Worm (Caenorhabditis elegans) whole organism, L2 larva: ENCODE results near the gene T25B6.4.

ENCODE experiments used
- C34F6.9 ChIP-seq: fragments of 150-350 bp; optimal IDR thresholded peaks from 2 replicates; lab custom pipeline; 2014; ENCODE audit warnings: missing biosample characterization, missing genetic modification characterization
- F13H6.1 ChIP-seq: sonication (generic microtip); optimal IDR thresholded peaks from 2 replicates; lab custom pipeline; 2016; ENCODE audit warnings: missing genetic modification characterization, missing compliant biosample characterization
- R02D3.7 ChIP-seq: fragments of 150-350 bp; optimal IDR thresholded peaks from 2 replicates; lab custom pipeline; 2014; ENCODE audit warnings: missing biosample characterization, missing genetic modification characterization
- aly-2 ChIP-seq: fragments of 150-350 bp; optimal IDR thresholded peaks from 2 replicates; lab custom pipeline; 2014; ENCODE audit warnings: missing biosample characterization, missing genetic modification characterization
- blmp-1 ChIP-seq: sonication (generic microtip); optimal IDR thresholded peaks from 2 replicates; lab custom pipeline; 2017; ENCODE audit warnings: missing genetic modification characterization, mild to moderate bottlenecking, missing compliant biosample characterization, antibody characterized with exemption, moderate library complexity; ENCODE audit not compliant: insufficient read depth
- ceh-16 ChIP-seq: fragments of 150-350 bp; optimal IDR thresholded peaks from 2 replicates; lab custom pipeline; 2014; ENCODE audit warnings: missing biosample characterization, missing genetic modification characterization
- crh-2 ChIP-seq: sonication (generic microtip); optimal IDR thresholded peaks from 2 replicates; lab custom pipeline; 2017; ENCODE audit warnings: missing biosample characterization, missing genetic modification characterization
- dmd-4 ChIP-seq: sonication (generic microtip); optimal IDR thresholded peaks from 2 replicates; lab custom pipeline; 2017; ENCODE audit warnings: missing biosample characterization, missing genetic modification characterization
- egl-27 ChIP-seq: sonication (generic microtip); optimal IDR thresholded peaks from 3 replicates; lab custom pipeline; 2017; ENCODE audit warnings: missing biosample characterization, missing genetic modification reagents, missing genetic modification characterization
- elt-1 ChIP-seq: fragments of 150-350 bp; optimal IDR thresholded peaks from 2 replicates; lab custom pipeline; 2014; ENCODE audit warnings: missing biosample characterization, missing genetic modification characterization
- elt-3 ChIP-seq: sonication (generic microtip); optimal IDR thresholded peaks from 2 replicates; lab custom pipeline; 2017; ENCODE audit warnings: missing biosample characterization, missing genetic modification characterization
- fos-1 ChIP-seq: fragments of 150-350 bp; optimal IDR thresholded peaks from 2 replicates; lab custom pipeline; 2014; ENCODE audit warnings: missing biosample characterization, missing genetic modification characterization
- gmeb-1 ChIP-seq: fragments of 150-350 bp; optimal IDR thresholded peaks from 2 replicates; lab custom pipeline; 2014; ENCODE audit warnings: missing biosample characterization, missing genetic modification characterization
- lin-11 ChIP-seq: fragments of 150-350 bp; sonication (generic microtip); optimal IDR thresholded peaks from 2 replicates; lab custom pipeline; 2014; ENCODE audit warnings: missing biosample characterization, missing genetic modification characterization, inconsistent platforms, mixed read lengths
- lin-39 ChIP-seq: fragments of 150-350 bp; optimal IDR thresholded peaks from 2 replicates; lab custom pipeline; 2014; ENCODE audit warnings: missing biosample characterization, missing genetic modification reagents, missing genetic modification characterization
- lsy-2 ChIP-seq, 2 experiments: fragments of 150-350 bp in 1 of 2; sonication (generic microtip) in 1 of 2; optimal IDR thresholded peaks; 2 replicates each; lab custom pipeline; 2014 to 2017; ENCODE audit warnings: missing biosample characterization in 2 of 2, missing genetic modification characterization in 2 of 2
- mab-5 ChIP-seq: fragments of 150-350 bp; optimal IDR thresholded peaks from 2 replicates; lab custom pipeline; 2014; ENCODE audit warnings: missing biosample characterization, missing genetic modification characterization
- mbf-1 ChIP-seq: sonication (generic microtip); optimal IDR thresholded peaks from 2 replicates; lab custom pipeline; 2017; ENCODE audit warnings: missing biosample characterization, missing genetic modification characterization
- nhr-11 ChIP-seq: fragments of 150-350 bp; optimal IDR thresholded peaks from 2 replicates; lab custom pipeline; 2014; ENCODE audit warnings: missing biosample characterization, missing genetic modification characterization
- nhr-12 ChIP-seq: fragments of 150-350 bp; optimal IDR thresholded peaks from 2 replicates; lab custom pipeline; 2014; ENCODE audit warnings: missing biosample characterization, missing genetic modification characterization
- nhr-129 ChIP-seq: fragments of 150-350 bp; optimal IDR thresholded peaks from 2 replicates; lab custom pipeline; 2014; ENCODE audit warnings: missing biosample characterization, missing genetic modification characterization
- nhr-23 ChIP-seq: fragments of 150-350 bp; optimal IDR thresholded peaks from 2 replicates; lab custom pipeline; 2014; ENCODE audit warnings: missing biosample characterization, missing genetic modification reagents, missing genetic modification characterization
- nhr-25 ChIP-seq: fragments of 150-350 bp; sonication (generic microtip); optimal IDR thresholded peaks from 3 replicates; lab custom pipeline; 2014; ENCODE audit warnings: missing biosample characterization, missing genetic modification characterization
- nhr-6 ChIP-seq: fragments of 150-350 bp; optimal IDR thresholded peaks from 2 replicates; lab custom pipeline; 2014; ENCODE audit warnings: missing biosample characterization, missing genetic modification characterization
- peb-1 ChIP-seq: fragments of 150-350 bp; optimal IDR thresholded peaks from 2 replicates; lab custom pipeline; 2014; ENCODE audit warnings: missing biosample characterization, missing genetic modification characterization
- skn-1 ChIP-seq: sonication (generic microtip); optimal IDR thresholded peaks from 2 replicates; lab custom pipeline; 2017; ENCODE audit warnings: missing biosample characterization, missing genetic modification characterization
- sma-3 ChIP-seq: sonication (generic microtip); optimal IDR thresholded peaks from 2 replicates; lab custom pipeline; 2016; ENCODE audit warnings: missing genetic modification reagents, missing genetic modification characterization, missing compliant biosample characterization
- sma-9 ChIP-seq, 2 experiments: fragments of 150-350 bp in 1 of 2; sonication (generic microtip) in 1 of 2; optimal IDR thresholded peaks; 2 replicates each; lab custom pipeline; 2014 to 2016; ENCODE audit warnings: missing genetic modification characterization in 2 of 2, mild to moderate bottlenecking in 1 of 2, missing biosample characterization in 1 of 2, missing compliant biosample characterization in 1 of 2, missing genetic modification reagents in 1 of 2, moderate library complexity in 1 of 2
- unc-39 ChIP-seq: fragments of 150-350 bp; optimal IDR thresholded peaks from 2 replicates; lab custom pipeline; 2014; ENCODE audit warnings: missing biosample characterization, missing genetic modification characterization
- unc-55 ChIP-seq: fragments of 150-350 bp; sonication (generic microtip); optimal IDR thresholded peaks from 3 replicates; lab custom pipeline; 2014; ENCODE audit warnings: missing biosample characterization, missing genetic modification reagents, missing genetic modification characterization
- unc-62 ChIP-seq: fragments of 150-350 bp; optimal IDR thresholded peaks from 2 replicates; lab custom pipeline; 2014; ENCODE audit warnings: missing biosample characterization, missing genetic modification reagents, missing genetic modification characterization
- zag-1 ChIP-seq: fragments of 150-350 bp; optimal IDR thresholded peaks from 2 replicates; lab custom pipeline; 2014; ENCODE audit warnings: missing biosample characterization, missing genetic modification characterization
- ztf-1 ChIP-seq: fragments of 200-800 bp; sonication (Bioruptor generic); conservative IDR thresholded peaks from 2 replicates; pipeline ENCODE4 v1.3.6; 2022; ENCODE audit warnings: missing genetic modification characterization, missing compliant biosample characterization
- ztf-11 ChIP-seq: sonication (generic microtip); optimal IDR thresholded peaks from 2 replicates; lab custom pipeline; 2017; ENCODE audit warnings: missing biosample characterization, missing genetic modification characterization
- ztf-4 ChIP-seq: fragments of 150-350 bp; optimal IDR thresholded peaks from 2 replicates; lab custom pipeline; 2014; ENCODE audit warnings: missing biosample characterization, missing genetic modification characterization

The T25B6.4 gene

ce11 chrX:9011471-9011870 is 4.0 kb upstream of the T25B6.4 start:
- TF ChIP-seq nhr-129 (tag; lab: Kevin White, UChicago), result no peak
- no peak for TF ChIP-seq zag-1 (tag; lab: Kevin White, UChicago)
- TF ChIP-seq egl-27 (tag; lab: Kevin White, UChicago), result no peak
- no peak for TF ChIP-seq mab-5 (tag; lab: Kevin White, UChicago)
- no peak for TF ChIP-seq lsy-2 (tag; optimal IDR thresholded peaks at IDR 0.05; lab: Kevin White, UChicago)
- no peak for TF ChIP-seq sma-9 (GFP tag; optimal IDR thresholded peaks at IDR 0.05; lab: Kevin White, UChicago)
- no peak for TF ChIP-seq sma-9 (tag; optimal IDR thresholded peaks at IDR 0.05; lab: Kevin White, UChicago)
- no peak for TF ChIP-seq ceh-16 (tag; lab: Kevin White, UChicago)
- TF ChIP-seq peb-1 (tag; lab: Kevin White, UChicago), result no peak
- TF ChIP-seq ztf-4 (tag; lab: Kevin White, UChicago), result no peak
- TF ChIP-seq elt-1 (tag; lab: Kevin White, UChicago), result no peak
- no peak for TF ChIP-seq nhr-25 (tag; lab: Kevin White, UChicago)
- no peak for TF ChIP-seq gmeb-1 (tag; lab: Kevin White, UChicago)
- no peak for TF ChIP-seq sma-3
- no peak for TF ChIP-seq nhr-6 (tag; lab: Kevin White, UChicago)
- TF ChIP-seq unc-39 (tag; lab: Kevin White, UChicago), result no peak
- no peak for TF ChIP-seq aly-2 (tag; lab: Kevin White, UChicago)
- no peak for TF ChIP-seq unc-55 (GFP tag; lab: Kevin White, UChicago)
- TF ChIP-seq lin-11 (tag; lab: Kevin White, UChicago), result no peak

DNA sequence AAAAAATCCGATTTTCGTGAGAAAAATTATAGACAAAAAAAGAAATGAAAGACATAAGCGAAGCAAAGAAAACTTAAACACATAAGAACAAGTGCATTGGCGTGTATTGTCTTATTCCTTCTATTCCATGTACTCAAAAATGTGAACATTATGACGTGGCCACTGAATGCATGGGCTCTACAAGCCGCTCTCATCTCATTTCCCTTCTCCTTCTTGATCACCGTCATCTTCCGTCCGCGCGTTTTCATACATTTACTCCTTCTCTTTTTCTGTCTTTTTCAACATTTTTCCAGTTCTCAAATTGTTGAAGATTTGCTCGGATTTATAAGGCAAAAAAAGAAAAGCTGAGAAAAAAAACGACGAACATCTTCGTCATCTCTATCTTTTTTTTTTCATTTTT is 1.1 kb upstream of the T25B6.4 start:
- no peak for TF ChIP-seq nhr-12
- TF ChIP-seq peb-1 (tag; lab: Kevin White, UChicago), result no peak
- no peak for TF ChIP-seq F13H6.1 (tag; lab: Kevin White, UChicago)
- TF ChIP-seq sma-3, result no peak

DNA sequence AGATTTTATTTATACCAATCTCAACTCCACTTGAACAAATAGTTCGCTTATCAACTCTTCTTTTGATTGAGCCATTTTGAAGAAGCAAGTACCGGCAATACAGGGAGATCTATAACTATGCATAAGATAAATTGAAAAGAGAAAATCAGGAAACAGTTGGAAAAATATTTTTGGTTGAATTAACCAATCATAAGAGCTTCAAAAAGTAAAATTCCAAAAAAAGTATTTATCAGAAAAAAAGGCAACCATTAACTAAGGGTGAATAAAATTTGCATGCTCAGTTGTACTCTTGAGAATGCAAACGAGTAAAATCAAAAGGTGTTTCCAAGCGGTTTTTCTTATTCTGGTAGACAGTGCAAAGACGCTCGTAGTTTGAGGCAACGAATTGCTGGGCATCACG is 6.1 kb downstream of the T25B6.4 start, which contains the start of gene T25B6.5:
TSS of gene T25B6.5 (minus strand) at position 101 of the 400 bp plus-strand sequence.
- TF ChIP-seq F13H6.1 (tag; lab: Kevin White, UChicago), result no peak
- TF ChIP-seq crh-2 (tag; lab: Kevin White, UChicago), result no peak
- no peak for TF ChIP-seq mbf-1 (tag; lab: Kevin White, UChicago)
- no peak for TF ChIP-seq blmp-1 (tag; lab: Kevin White, UChicago)
- TF ChIP-seq ztf-4 (tag; lab: Kevin White, UChicago), result no peak
- TF ChIP-seq dmd-4 (tag; lab: Kevin White, UChicago), result no peak
- no peak for TF ChIP-seq zag-1 (tag; lab: Kevin White, UChicago)

- TF ChIP-seq fos-1 (tag; lab: Kevin White, UChicago), result no peak
- no peak for TF ChIP-seq lin-39 (tag; lab: Kevin White, UChicago)
- TF ChIP-seq C34F6.9 (tag; lab: Kevin White, UChicago), result no peak
- no peak for TF ChIP-seq R02D3.7 (tag; lab: Kevin White, UChicago)
- TF ChIP-seq mab-5 (tag; lab: Kevin White, UChicago), result no peak
- TF ChIP-seq nhr-23 (tag; lab: Kevin White, UChicago), result no peak
- TF ChIP-seq gmeb-1 (tag; lab: Kevin White, UChicago), result no peak
- TF ChIP-seq ztf-4 (tag; lab: Kevin White, UChicago), result no peak
- no peak for TF ChIP-seq ztf-11 (tag; lab: Kevin White, UChicago)
- no peak for TF ChIP-seq sma-3
- TF ChIP-seq elt-3 (tag; lab: Kevin White, UChicago), result no peak
- no peak for TF ChIP-seq blmp-1 (tag; lab: Kevin White, UChicago)
- no peak for TF ChIP-seq nhr-25 (tag; lab: Kevin White, UChicago)
- TF ChIP-seq ztf-1 (GFP tag; lab: Robert Waterston, UW), result no peak
- TF ChIP-seq lin-11 (tag; lab: Kevin White, UChicago), result no peak
These were observed 7.3 kb downstream of the T25B6.4 start, which contains the start of gene T25B6.6 for ce11 chrX:9022779-9023178. Gene T25B6.6 (minus strand): TSS chrX:9022879.

DNA sequence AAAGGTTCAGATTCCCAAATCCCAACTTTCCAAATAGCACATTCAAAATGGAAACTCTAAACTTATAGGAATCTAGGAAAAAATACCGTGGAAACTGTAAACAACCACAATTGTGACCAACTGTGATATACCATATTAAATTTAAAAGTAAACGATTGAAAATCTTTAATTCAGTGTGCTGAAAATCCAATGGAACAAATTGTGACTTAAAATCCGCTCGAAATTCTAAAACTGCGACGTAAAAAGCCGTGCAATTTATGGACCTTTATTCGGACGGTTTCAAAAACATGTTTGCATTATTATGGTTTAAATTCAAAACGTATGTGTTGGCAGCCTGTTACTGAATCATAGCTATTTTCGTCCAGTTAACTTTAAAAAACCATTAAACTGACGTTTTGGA is 8.3 kb downstream of the T25B6.4 start:
- TF ChIP-seq aly-2 (tag; lab: Kevin White, UChicago) (no peak), sma-3 (no peak), lsy-2 (tag; optimal IDR thresholded peaks at IDR 0.05; lab: Kevin White, UChicago) (no peak), nhr-129 (tag; lab: Kevin White, UChicago) (no peak), lin-11 (tag; lab: Kevin White, UChicago) (no peak), nhr-12 (no peak), egl-27 (tag; lab: Kevin White, UChicago) (no peak), nhr-11 (tag; lab: Kevin White, UChicago) (no peak), mab-5 (tag; lab: Kevin White, UChicago) (no peak), elt-3 (tag; lab: Kevin White, UChicago) (no peak), zag-1 (tag; lab: Kevin White, UChicago) (no peak), ceh-16 (tag; lab: Kevin White, UChicago) (no peak), unc-62 (no peak), unc-39 (tag; lab: Kevin White, UChicago) (no peak), nhr-6 (tag; lab: Kevin White, UChicago) (no peak), skn-1 (tag; lab: Kevin White, UChicago) (no peak), C34F6.9 (tag; lab: Kevin White, UChicago) (no peak), R02D3.7 (tag; lab: Kevin White, UChicago) (no peak), sma-9 (GFP tag; optimal IDR thresholded peaks at IDR 0.05; lab: Kevin White, UChicago) (no peak), sma-9 (tag; optimal IDR thresholded peaks at IDR 0.05; lab: Kevin White, UChicago) (no peak), gmeb-1 (tag; lab: Kevin White, UChicago) (no peak)
- TF ChIP-seq, all 48 proteins: peak for 0
